Fruit fly (Drosophila melanogaster): Measurements from ENCODE around the gene CG12768.
A peak's percentile ranks its signal among the peaks of the same experiment; 100 is the strongest.

The CG12768 gene

DNA sequence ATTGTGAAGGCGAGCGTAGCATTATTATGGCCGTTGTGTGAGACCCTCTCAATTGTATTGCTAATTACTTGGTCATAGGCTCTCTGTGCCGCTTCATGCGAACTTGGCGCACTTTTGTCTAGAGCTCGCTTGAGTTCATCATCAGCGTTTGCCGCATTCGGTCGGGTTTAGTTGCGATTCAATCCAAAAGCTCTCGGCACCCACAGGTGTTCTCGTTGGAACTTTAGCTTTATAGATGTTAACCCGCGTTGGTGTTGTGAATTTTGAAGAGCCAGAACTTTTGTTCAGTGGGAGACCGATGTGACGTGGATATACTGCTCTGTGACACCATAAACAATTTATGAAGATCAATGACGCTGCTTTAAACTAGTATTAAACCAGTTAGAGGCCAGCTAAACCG is 29.4 kb upstream of the CG12768 start, which contains the start of gene slif:
slif (plus strand) TSS at position 132 of the 400 bp plus-strand sequence.
- TF ChIP-seq Ets98B (GFP tag; IDR thresholded peaks at IDR 0.05) (no peak), CG9948 (tag; optimal IDR thresholded peaks at IDR 0.05) (no peak), CG12605 (GFP tag; IDR thresholded peaks at IDR 0.05) (no peak)

DNA sequence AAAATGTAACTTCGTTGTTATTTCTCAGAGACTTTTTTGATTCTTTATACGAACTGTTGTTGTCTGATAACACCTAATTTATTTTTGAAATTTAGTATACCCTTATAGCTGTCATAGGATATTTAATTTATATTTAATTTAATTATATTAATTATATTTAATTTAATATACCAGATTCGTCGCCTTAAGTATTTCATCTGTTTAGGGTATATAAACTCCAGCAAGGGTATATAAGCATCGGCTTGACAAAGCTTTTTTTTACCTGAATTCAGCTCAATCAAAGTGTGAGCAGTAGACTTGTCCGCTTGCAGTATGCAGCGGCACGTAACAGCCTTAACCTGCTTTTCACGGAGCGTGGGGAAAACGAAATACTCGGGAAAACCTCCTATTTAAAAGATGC is 26.6 kb upstream of the CG12768 start:
- TF ChIP-seq CG4496 (GFP tag; IDR thresholded peaks at IDR 0.05): 0 out of 3 replicates have a peak, but pooled peaks have one; percentile 6
- TF ChIP-seq CG13204 (GFP tag; optimal IDR thresholded peaks at IDR 0.05): no peak

DNA sequence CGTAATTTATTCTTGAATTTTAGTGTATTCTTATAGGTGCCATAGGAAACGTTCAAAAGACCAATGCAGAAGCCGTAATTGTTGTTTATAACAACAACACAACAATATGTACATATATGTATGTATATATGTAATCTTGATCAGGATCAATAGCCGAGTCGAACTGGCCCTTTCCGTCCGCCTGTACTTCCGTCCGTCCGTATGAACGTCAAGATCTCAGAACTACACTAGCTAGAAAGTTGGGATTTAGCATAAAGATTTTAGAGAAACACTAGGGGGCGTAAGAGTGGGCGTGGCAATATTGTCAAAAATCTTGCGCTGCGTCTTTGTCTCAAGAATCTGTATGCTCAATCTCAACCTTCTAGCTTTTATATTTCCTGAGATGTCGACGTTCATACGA is 25.8 kb upstream of the CG12768 start:
- TF ChIP-seq Snoo (tag; optimal IDR thresholded peaks at IDR 0.05) (no peak), gl (tag; optimal IDR thresholded peaks at IDR 0.05) (no peak)

DNA sequence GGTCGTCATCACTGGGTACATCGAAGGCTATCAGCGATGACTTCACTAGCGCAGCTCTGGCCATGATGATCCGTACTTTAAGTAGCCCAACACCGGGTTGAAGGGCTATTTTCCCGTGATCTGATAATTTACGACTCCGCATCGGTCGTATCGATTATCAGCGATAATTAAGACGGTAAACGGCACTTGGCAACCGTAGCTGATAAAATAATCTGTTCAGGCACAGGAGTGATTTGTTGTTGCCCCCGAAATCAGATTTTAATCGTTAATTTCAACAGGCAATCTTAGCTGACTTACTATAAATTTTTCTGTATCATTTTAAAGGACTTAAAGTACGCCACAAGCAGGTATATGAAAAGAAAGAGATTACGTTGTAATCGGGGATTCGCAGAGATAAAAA is 24.4 kb upstream of the CG12768 start:
- TF ChIP-seq D1 (tag; optimal IDR thresholded peaks at IDR 0.05) (no peak), Pif1A (GFP tag; optimal IDR thresholded peaks at IDR 0.05) (no peak), Pif1B (GFP tag; optimal IDR thresholded peaks at IDR 0.05) (no peak), CG17806 (tag; optimal IDR thresholded peaks at IDR 0.05) (no peak), CG12605 (GFP tag; IDR thresholded peaks at IDR 0.05) (no peak), CG13204 (GFP tag; optimal IDR thresholded peaks at IDR 0.05) (no peak), Snoo (tag; optimal IDR thresholded peaks at IDR 0.05) (no peak), rn (GFP tag; IDR thresholded peaks at IDR 0.05) (no peak), CG15710 (tag; optimal IDR thresholded peaks at IDR 0.05) (no peak)

DNA sequence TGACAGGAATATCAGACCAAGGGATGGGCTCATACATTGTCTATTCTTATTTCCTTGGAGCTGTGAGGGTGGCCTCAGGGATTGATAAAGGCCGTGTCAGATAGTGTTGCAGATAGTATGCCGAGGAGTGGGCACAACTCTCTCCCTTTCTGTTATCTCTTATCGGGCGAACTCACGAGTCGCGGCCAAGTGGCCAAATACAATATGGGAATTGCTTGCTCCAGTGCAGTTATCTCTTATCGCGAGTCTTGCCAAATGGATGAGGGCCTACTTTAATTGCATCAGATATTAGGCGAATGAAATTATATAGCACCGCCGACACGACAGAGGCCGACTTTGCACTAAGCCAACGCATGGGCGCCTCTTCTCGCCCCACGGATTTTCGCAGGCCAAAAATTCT is 23.4 kb upstream of the CG12768 start:
- TF ChIP-seq CG8301 (tag; optimal IDR thresholded peaks at IDR 0.05): no peak
- TF ChIP-seq EcR (GFP tag; optimal IDR thresholded peaks at IDR 0.05): peak; percentile 47

DNA sequence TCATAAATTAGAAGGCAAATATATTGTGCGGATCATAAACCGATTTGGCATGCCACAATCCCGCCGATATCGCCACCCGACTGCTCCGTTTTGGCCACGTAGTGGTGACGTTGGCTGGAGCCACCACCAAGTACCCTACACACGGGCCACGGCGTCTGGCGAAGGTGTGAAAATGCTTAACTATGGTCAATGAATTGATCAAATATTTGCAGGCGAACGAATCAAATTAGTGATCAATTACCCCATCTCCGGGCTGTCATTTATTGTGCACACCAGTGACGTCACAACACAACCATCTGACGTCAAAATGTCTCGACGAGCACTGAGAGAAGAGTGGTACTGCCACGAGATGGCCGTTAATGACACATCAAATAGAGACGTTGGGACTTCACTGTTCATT is 22.6 kb upstream of the CG12768 start:
- TF ChIP-seq CG9948 (tag; optimal IDR thresholded peaks at IDR 0.05): no peak
- TF ChIP-seq CG13204 (GFP tag; optimal IDR thresholded peaks at IDR 0.05): no peak
- no peak for TF ChIP-seq rn (GFP tag; IDR thresholded peaks at IDR 0.05)
- no peak for TF ChIP-seq CG15710 (tag; optimal IDR thresholded peaks at IDR 0.05)
- no peak for TF ChIP-seq CG17806 (tag; optimal IDR thresholded peaks at IDR 0.05)
- no peak for TF ChIP-seq gl (tag; optimal IDR thresholded peaks at IDR 0.05)
- TF ChIP-seq CG32121 (GFP tag; IDR thresholded peaks at IDR 0.05): no peak
- no peak for TF ChIP-seq EcR (GFP tag; optimal IDR thresholded peaks at IDR 0.05)

DNA sequence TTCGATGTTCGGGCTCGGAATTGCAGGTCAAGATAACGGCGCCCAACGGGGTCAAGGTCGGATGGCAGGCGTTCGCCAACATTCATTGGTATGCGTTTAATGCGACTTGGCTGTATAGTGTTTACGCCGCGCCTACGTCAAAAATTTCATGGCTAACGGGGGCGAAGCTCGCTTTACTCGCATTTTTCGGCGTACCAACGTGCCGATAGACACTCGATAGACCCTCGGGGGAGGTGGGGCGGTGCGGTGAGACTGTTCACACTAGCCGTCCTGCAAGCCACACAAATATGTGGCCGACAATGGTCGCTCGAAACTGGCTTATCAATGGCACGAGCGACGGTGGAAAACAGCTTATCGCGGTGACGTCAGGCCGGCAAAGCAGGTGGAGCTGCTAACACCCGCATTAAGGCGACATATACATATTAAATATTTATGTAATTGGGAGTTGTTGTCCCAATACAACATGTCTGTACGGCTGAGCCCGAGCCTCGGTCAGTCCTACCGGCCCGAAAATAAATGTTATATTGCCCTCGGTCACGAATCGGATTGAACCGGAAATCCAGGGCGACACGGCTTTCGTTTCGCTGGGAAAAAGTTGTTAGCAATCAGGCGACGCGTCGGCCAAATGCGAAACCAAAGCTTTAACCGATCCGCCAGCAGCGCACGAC is 21.6 kb upstream of the CG12768 start:
- TF ChIP-seq gl (tag; optimal IDR thresholded peaks at IDR 0.05) (no peak), CG12605 (GFP tag; IDR thresholded peaks at IDR 0.05) (no peak), Snoo (tag; optimal IDR thresholded peaks at IDR 0.05) (no peak), CG17806 (tag; optimal IDR thresholded peaks at IDR 0.05) (no peak), CG14655 (GFP tag; optimal IDR thresholded peaks at IDR 0.05) (no peak), rn (GFP tag; IDR thresholded peaks at IDR 0.05) (no peak)

DNA sequence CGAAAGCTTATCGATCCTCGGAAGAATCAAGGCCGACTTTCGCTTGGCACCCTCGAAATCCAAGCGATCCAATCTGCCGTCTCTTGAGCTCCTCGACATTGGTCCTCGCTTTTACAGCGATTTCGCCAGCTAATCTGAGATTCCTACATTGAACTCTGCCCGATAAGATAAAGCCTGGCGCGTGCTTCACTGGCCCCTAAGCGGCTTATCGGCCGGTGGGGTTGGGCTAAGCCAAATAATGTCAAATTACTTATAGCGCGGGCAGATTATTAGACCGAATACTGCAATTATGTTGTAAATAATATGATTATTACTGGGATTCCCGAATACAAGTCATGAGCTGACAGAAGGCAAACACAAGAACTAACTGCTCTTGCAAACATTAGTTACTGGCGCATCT is 20.3 kb upstream of the CG12768 start:
- TF ChIP-seq CG4496 (GFP tag; IDR thresholded peaks at IDR 0.05): no peak
- no peak for TF ChIP-seq CG14655 (GFP tag; optimal IDR thresholded peaks at IDR 0.05)
- no peak for TF ChIP-seq CG8301 (tag; optimal IDR thresholded peaks at IDR 0.05)
- TF ChIP-seq Ets98B (GFP tag; IDR thresholded peaks at IDR 0.05): no peak
- TF ChIP-seq Pif1A (GFP tag; optimal IDR thresholded peaks at IDR 0.05): no peak
- TF ChIP-seq rn (GFP tag; IDR thresholded peaks at IDR 0.05): no peak
- TF ChIP-seq fd96Ca (GFP tag; IDR thresholded peaks at IDR 0.05): no peak
- TF ChIP-seq Snoo (tag; optimal IDR thresholded peaks at IDR 0.05): no peak
- TF ChIP-seq CG32121 (GFP tag; IDR thresholded peaks at IDR 0.05): no peak
- TF ChIP-seq D1 (tag; optimal IDR thresholded peaks at IDR 0.05): no peak
- no peak for TF ChIP-seq CG9948 (tag; optimal IDR thresholded peaks at IDR 0.05)
- TF ChIP-seq EcR (GFP tag; optimal IDR thresholded peaks at IDR 0.05): no peak
- TF ChIP-seq CG10348 (GFP tag; IDR thresholded peaks at IDR 0.05): no peak
- TF ChIP-seq gl (tag; optimal IDR thresholded peaks at IDR 0.05): no peak
- TF ChIP-seq CG17806 (tag; optimal IDR thresholded peaks at IDR 0.05): no peak
- no peak for TF ChIP-seq CG8159 (tag; optimal IDR thresholded peaks at IDR 0.05)
- no peak for TF ChIP-seq CG34367 (tag; optimal IDR thresholded peaks at IDR 0.05)
- no peak for TF ChIP-seq Pif1B (GFP tag; optimal IDR thresholded peaks at IDR 0.05)
- no peak for TF ChIP-seq CG13204 (GFP tag; optimal IDR thresholded peaks at IDR 0.05)
- no peak for TF ChIP-seq CG12605 (GFP tag; IDR thresholded peaks at IDR 0.05)

All from whole organism, pupa.